Fruit fly (Drosophila melanogaster) whole organism, embryonic: ENCODE measurements around the gene CG34301.

Source experiments
- Awh ChIP-seq: fragments of 200-800 bp; sonication (Bioruptor generic); IDR thresholded peaks from 2 replicates; pipeline ENCODE4, ENCODE4 v1.3.6; 2022; ENCODE audit warnings: missing biosample characterization, missing genetic modification characterization
- Blimp-1 ChIP-seq: fragments of 200-800 bp; sonication (Bioruptor generic); optimal IDR thresholded peaks from 3 replicates; lab custom pipeline; 2018; ENCODE audit warnings: missing biosample characterization, missing genetic modification characterization, mild to moderate bottlenecking, moderate library complexity, missing genetic modification reagents
- CG10267 ChIP-seq: fragments of 200-800 bp; sonication (Bioruptor generic); optimal IDR thresholded peaks from 2 replicates; lab custom pipeline; 2018; ENCODE audit warnings: missing biosample characterization, mild to moderate bottlenecking, missing genetic modification characterization, moderate library complexity
- CG11093 ChIP-seq: fragments of 200-800 bp; sonication (Bioruptor generic); IDR thresholded peaks from 3 replicates; pipeline ENCODE4 v1.3.6; 2022; ENCODE audit warnings: missing biosample characterization, missing genetic modification characterization
- CG12744 ChIP-seq: fragments of 200-800 bp; sonication (Bioruptor generic); optimal IDR thresholded peaks from 2 replicates; lab custom pipeline; 2016; ENCODE audit warnings: missing biosample characterization, missing genetic modification characterization
- CG12942 ChIP-seq: fragments of 200-800 bp; sonication (Bioruptor generic); optimal IDR thresholded peaks from 3 replicates; lab custom pipeline; 2016; ENCODE audit warnings: missing biosample characterization, missing genetic modification characterization
- CG13123 ChIP-seq: fragments of 200-800 bp; sonication (Bioruptor generic); optimal IDR thresholded peaks from 2 replicates; lab custom pipeline; 2016; ENCODE audit warnings: missing biosample characterization, missing genetic modification characterization
- CG14860 ChIP-seq: fragments of 200-800 bp; sonication (Bioruptor generic); IDR thresholded peaks from 3 replicates; pipeline ENCODE4 v1.3.6; 2022; ENCODE audit warnings: missing biosample characterization, missing genetic modification characterization; ENCODE audit not compliant: partially characterized antibody
- CG14965 ChIP-seq: fragments of 200-800 bp; sonication (Bioruptor generic); optimal IDR thresholded peaks from 2 replicates; lab custom pipeline; 2016; ENCODE audit warnings: missing biosample characterization, missing genetic modification characterization, borderline replicate concordance
- CG17328 ChIP-seq: fragments of 200-800 bp; sonication (Bioruptor generic); IDR thresholded peaks from 2 replicates; pipeline ENCODE4 v1.3.6; 2022; ENCODE audit warnings: missing biosample characterization, missing genetic modification characterization
- CG17359 ChIP-seq: fragments of 200-800 bp; sonication (Bioruptor generic); optimal IDR thresholded peaks from 3 replicates; lab custom pipeline; 2018; ENCODE audit warnings: missing biosample characterization, mild to moderate bottlenecking, missing genetic modification characterization, moderate library complexity
- CG17385 ChIP-seq: fragments of 200-800 bp; sonication (Bioruptor generic); optimal IDR thresholded peaks from 3 replicates; lab custom pipeline; 2018; ENCODE audit warnings: missing biosample characterization, mild to moderate bottlenecking, missing genetic modification characterization
- CG17912 ChIP-seq: fragments of 200-800 bp; sonication (Bioruptor generic); optimal IDR thresholded peaks from 2 replicates; lab custom pipeline; 2018; ENCODE audit warnings: missing biosample characterization, mild to moderate bottlenecking, missing genetic modification characterization
- CG3163 ChIP-seq: fragments of 200-800 bp; sonication (Bioruptor generic); optimal IDR thresholded peaks from 3 replicates; lab custom pipeline; 2016; ENCODE audit warnings: missing biosample characterization, missing genetic modification characterization
- CG3407 ChIP-seq: fragments of 200-800 bp; sonication (Bioruptor generic); optimal IDR thresholded peaks from 2 replicates; lab custom pipeline; 2018; ENCODE audit warnings: missing biosample characterization, mild to moderate bottlenecking, missing genetic modification characterization
- CG34224 ChIP-seq: fragments of 200-800 bp; sonication (Bioruptor generic); IDR thresholded peaks from 3 replicates; pipeline ENCODE4 v1.3.6; 2022; ENCODE audit warnings: missing biosample characterization, missing genetic modification characterization; ENCODE audit not compliant: partially characterized antibody
- CG43689 ChIP-seq: fragments of 200-800 bp; sonication (Bioruptor generic); IDR thresholded peaks from 2 replicates; pipeline ENCODE4 v1.3.6; 2022; ENCODE audit warnings: missing biosample characterization, missing genetic modification characterization
- CG5953 ChIP-seq: fragments of 200-800 bp; sonication (Bioruptor generic); IDR thresholded peaks from 2 replicates; pipeline ENCODE4 v1.3.6; 2022; ENCODE audit warnings: missing biosample characterization, missing genetic modification characterization
- CG8478 ChIP-seq: fragments of >200 bp; optimal IDR thresholded peaks from 2 replicates; lab custom pipeline; 2018
- CG9609 ChIP-seq: fragments of 200-800 bp; sonication (Bioruptor generic); optimal IDR thresholded peaks from 3 replicates; lab custom pipeline; 2016; ENCODE audit warnings: missing biosample characterization, missing genetic modification characterization
- CG9932 ChIP-seq: fragments of 200-800 bp; sonication (Bioruptor generic); IDR thresholded peaks from 2 replicates; pipeline ENCODE4 v1.3.6; 2022; ENCODE audit warnings: missing biosample characterization, missing genetic modification characterization
- Fer1 ChIP-seq: fragments of 200-800 bp; sonication (Bioruptor generic); optimal IDR thresholded peaks from 2 replicates; lab custom pipeline; 2017; ENCODE audit warnings: missing biosample characterization, mild to moderate bottlenecking, missing genetic modification characterization
- GATAe ChIP-seq: fragments of 200-800 bp; sonication (Bioruptor generic); conservative IDR thresholded peaks from 2 replicates; pipeline ENCODE4 v1.3.6; 2022; ENCODE audit warnings: missing biosample characterization, missing genetic modification characterization
- Gsc ChIP-seq: fragments of 200-800 bp; sonication (Bioruptor generic); IDR thresholded peaks from 2 replicates; pipeline ENCODE4 v1.3.6; 2022; ENCODE audit warnings: missing biosample characterization, missing genetic modification characterization
- HLHmδ ChIP-seq: fragments of 200-800 bp; sonication (Bioruptor generic); optimal IDR thresholded peaks from 2 replicates; lab custom pipeline; 2018; ENCODE audit warnings: missing biosample characterization, mild to moderate bottlenecking, missing genetic modification characterization, moderate library complexity
- Hr51 ChIP-seq, 2 experiments: fragments of 200-800 bp; sonication (Bioruptor generic); optimal IDR thresholded peaks; 2 replicates in 1 of 2; 3 replicates in 1 of 2; lab custom pipeline; 2016 to 2018; ENCODE audit warnings: missing biosample characterization in 2 of 2, missing genetic modification characterization in 2 of 2, mild to moderate bottlenecking in 1 of 2, moderate library complexity in 1 of 2
- Med ChIP-seq: fragments of 200-800 bp; sonication (Bioruptor generic); peaks from one replicate; lab custom pipeline; 2016; ENCODE audit warnings: missing biosample characterization, missing genetic modification characterization, mild to moderate bottlenecking, inconsistent platforms, moderate library complexity
- Rfx ChIP-seq: fragments of 200-800 bp; sonication (Bioruptor generic); IDR thresholded peaks from 2 replicates; pipeline ENCODE4 v1.3.6; 2022; ENCODE audit warnings: missing biosample characterization, missing genetic modification characterization
- ac ChIP-seq: fragments of 200-800 bp; sonication (Bioruptor generic); optimal IDR thresholded peaks from 3 replicates; lab custom pipeline; 2017; ENCODE audit warnings: missing biosample characterization, mild to moderate bottlenecking, missing genetic modification characterization
- cad ChIP-seq: fragments of >200 bp; optimal IDR thresholded peaks from 2 replicates; lab custom pipeline; 2017; ENCODE audit warnings: missing biosample characterization, missing genetic modification characterization
- chm ChIP-seq: fragments of 200-800 bp; sonication (Bioruptor generic); IDR thresholded peaks from 2 replicates; pipeline ENCODE4 v1.3.6; 2022; ENCODE audit warnings: missing biosample characterization, missing genetic modification characterization
- ci ChIP-seq: fragments of 200-800 bp; sonication (Bioruptor generic); IDR thresholded peaks from 3 replicates; pipeline ENCODE4 v1.3.6; 2022; ENCODE audit warnings: missing biosample characterization, missing genetic modification characterization
- dan ChIP-seq: fragments of 200-800 bp; sonication (Bioruptor generic); IDR thresholded peaks from 2 replicates; pipeline ENCODE4 v1.3.6; 2022; ENCODE audit warnings: missing biosample characterization, missing genetic modification characterization
- dm ChIP-seq: fragments of 200-800 bp; sonication (Bioruptor generic); optimal IDR thresholded peaks from 3 replicates; lab custom pipeline; 2016; ENCODE audit warnings: missing biosample characterization, missing genetic modification characterization
- dmrt11E ChIP-seq: fragments of 200-800 bp; sonication (Bioruptor generic); optimal IDR thresholded peaks from 3 replicates; lab custom pipeline; 2018; ENCODE audit warnings: missing biosample characterization, mild to moderate bottlenecking, missing genetic modification characterization, moderate library complexity
- emc ChIP-seq: fragments of 200-800 bp; sonication (Bioruptor generic); optimal IDR thresholded peaks from 2 replicates; lab custom pipeline; 2016; ENCODE audit warnings: missing biosample characterization, missing genetic modification characterization
- grn ChIP-seq: fragments of 200-800 bp; sonication (Bioruptor generic); optimal IDR thresholded peaks from 3 replicates; lab custom pipeline; 2017; ENCODE audit warnings: missing biosample characterization, missing genetic modification characterization
- gsb ChIP-seq: fragments of 200-800 bp; sonication (Bioruptor generic); IDR thresholded peaks from 2 replicates; pipeline ENCODE4 v1.3.6; 2022; ENCODE audit warnings: missing biosample characterization, missing genetic modification characterization
- gt ChIP-seq: fragments of 200-800 bp; sonication (Bioruptor generic); IDR thresholded peaks from 2 replicates; pipeline ENCODE4 v1.3.6; 2022; ENCODE audit warnings: missing biosample characterization, missing genetic modification characterization
- ken ChIP-seq: fragments of 200-800 bp; sonication (Bioruptor generic); IDR thresholded peaks from 3 replicates; pipeline ENCODE4 v1.3.6; 2022; ENCODE audit warnings: missing biosample characterization, missing genetic modification characterization
- nmo ChIP-seq: fragments of 200-800 bp; sonication (Bioruptor generic); optimal IDR thresholded peaks from 2 replicates; lab custom pipeline; 2018; ENCODE audit warnings: missing biosample characterization, mild to moderate bottlenecking, missing genetic modification characterization, moderate library complexity
- oc ChIP-seq: fragments of 200-800 bp; sonication (Bioruptor generic); optimal IDR thresholded peaks from 2 replicates; lab custom pipeline; 2018; ENCODE audit warnings: missing biosample characterization, mild to moderate bottlenecking, missing genetic modification characterization, moderate library complexity
- org-1 ChIP-seq: fragments of 200-800 bp; sonication (Bioruptor generic); optimal IDR thresholded peaks from 2 replicates; lab custom pipeline; 2017; ENCODE audit warnings: missing biosample characterization, missing genetic modification characterization
- sens ChIP-seq: fragments of 200-800 bp; sonication (Bioruptor generic); peaks from one replicate; lab custom pipeline; 2016; ENCODE audit warnings: missing biosample characterization, missing genetic modification characterization
- sens-2 ChIP-seq: fragments of 200-800 bp; sonication (Bioruptor generic); IDR thresholded peaks from 2 replicates; pipeline ENCODE4 v1.3.6; 2022; ENCODE audit warnings: missing biosample characterization, missing genetic modification characterization
- seq ChIP-seq: fragments of 200-800 bp; sonication (Bioruptor generic); IDR thresholded peaks from 2 replicates; pipeline ENCODE4 v1.3.6; 2022; ENCODE audit warnings: missing biosample characterization, missing genetic modification characterization
- sisA ChIP-seq: fragments of 200-800 bp; sonication (Bioruptor generic); IDR thresholded peaks from 2 replicates; pipeline ENCODE4 v1.3.6; 2022; ENCODE audit warnings: missing biosample characterization, missing genetic modification characterization
- slou ChIP-seq: fragments of 200-800 bp; sonication (Bioruptor generic); optimal IDR thresholded peaks from 3 replicates; lab custom pipeline; 2016; ENCODE audit warnings: missing biosample characterization, missing genetic modification characterization
- so ChIP-seq: fragments of 200-800 bp; sonication (Bioruptor generic); IDR thresholded peaks from 3 replicates; pipeline ENCODE4 v1.3.6; 2022; ENCODE audit warnings: missing biosample characterization, missing genetic modification characterization
- tin ChIP-seq: fragments of 200-800 bp; sonication (Bioruptor generic); optimal IDR thresholded peaks from 3 replicates; lab custom pipeline; 2016; ENCODE audit warnings: missing biosample characterization, missing genetic modification characterization
- toy ChIP-seq: fragments of 200-800 bp; sonication (Bioruptor generic); IDR thresholded peaks from 2 replicates; pipeline ENCODE4 v1.3.6; 2022; ENCODE audit warnings: missing biosample characterization, missing genetic modification characterization
- vnd ChIP-seq: fragments of 200-800 bp; sonication (Bioruptor generic); IDR thresholded peaks from 3 replicates; pipeline ENCODE4 v1.3.6; 2022; ENCODE audit warnings: missing biosample characterization, missing genetic modification characterization; ENCODE audit not compliant: partially characterized antibody

The CG34301 gene

dm6 chr3R:8741941-8742340 lies 31.3 kb upstream of the CG34301 start (continued):
- TF ChIP-seq seq (GFP tag; lab: Robert Waterston, UW) (no peak), CG9609 (no peak), CG12744 (GFP tag; lab: Kevin White, UChicago) (no peak), CG12942 (GFP tag; lab: Kevin White, UChicago) (no peak), emc (GFP tag; lab: Kevin White, UChicago) (no peak), sens-2 (no peak), CG14860 (no peak), CG34224 (no peak), gsb (GFP tag; lab: Robert Waterston, UW) (no peak), gt (no peak), CG17912 (no peak), toy (GFP tag; lab: Robert Waterston, UW) (no peak), CG13123 (GFP tag; lab: Kevin White, UChicago) (no peak), Blimp-1 (GFP tag; lab: Kevin White, UChicago) (peak; percentile 56), org-1 (GFP tag; lab: Kevin White, UChicago) (no peak), chm (0 out of 2 replicates have a peak, but pooled peaks have one; percentile 13), CG17328 (GFP tag; lab: Robert Waterston, UW) (no peak), oc (tag; lab: Kevin White, UChicago) (peak; percentile 55), CG5953 (no peak), ken (GFP tag; lab: Robert Waterston, UW) (0 out of 3 replicates have a peak, but pooled peaks have one; percentile 35), sisA (GFP tag; lab: Robert Waterston, UW) (0 out of 2 replicates have a peak, but pooled peaks have one; percentile 4), sens (GFP tag; lab: Kevin White, UChicago) (peak; percentile 58), so (GFP tag; lab: Robert Waterston, UW) (no peak), ci (GFP tag; lab: Robert Waterston, UW) (no peak), grn (GFP tag; lab: Kevin White, UChicago) (no peak), Rfx (no peak), CG14965 (GFP tag; lab: Kevin White, UChicago) (no peak), HLHmδ (GFP tag; lab: Kevin White, UChicago) (no peak), Med (peak; percentile 12), vnd (GFP tag; lab: Robert Waterston, UW) (no peak)

- no peak for TF ChIP-seq dm
- no peak for TF ChIP-seq dan (GFP tag; lab: Robert Waterston, UW)
- TF ChIP-seq CG9932 (GFP tag; lab: Robert Waterston, UW) = no peak
- TF ChIP-seq nmo (GFP tag; lab: Kevin White, UChicago) = no peak
- TF ChIP-seq ac (GFP tag; lab: Kevin White, UChicago) = no peak
- TF ChIP-seq Awh = no peak
- no peak for TF ChIP-seq Gsc (GFP tag; lab: Robert Waterston, UW)
Measured at dm6 chr3R:8742661-8743060, 30.6 kb upstream of the CG34301 start.

- TF ChIP-seq slou (GFP tag; lab: Kevin White, UChicago) (no peak), CG43689 (GFP tag; lab: Robert Waterston, UW) (no peak), Fer1 (GFP tag; lab: Kevin White, UChicago) (peak; percentile 45), CG17385 (GFP tag; lab: Kevin White, UChicago) (peak; percentile 30), GATAe (GFP tag; lab: Robert Waterston, UW) (no peak), gt (no peak), CG17359 (peak; percentile 48), CG11093 (GFP tag; lab: Robert Waterston, UW) (0 out of 3 replicates have a peak, but pooled peaks have one; percentile 24), Hr51 (GFP tag; optimal IDR thresholded peaks at IDR 0.05; lab: Kevin White, UChicago) (peak; percentile 10 to 65), tin (GFP tag; lab: Kevin White, UChicago) (peak; percentile 22), Blimp-1 (GFP tag; lab: Kevin White, UChicago) (peak; percentile 40), dmrt11E (tag; lab: Kevin White, UChicago) (no peak), CG8478 (no peak), CG10267 (tag; lab: Kevin White, UChicago) (peak; percentile 17), CG3163 (GFP tag; lab: Kevin White, UChicago) (no peak), CG3407 (GFP tag; lab: Kevin White, UChicago) (peak; percentile 3), chm (peak; percentile 54; the same call in 1 of the 2 replicates), cad (GFP tag; lab: Kevin White, UChicago) (no peak)
Measured at dm6 chr3R:8744198-8744597, 29.0 kb upstream of the CG34301 start.
